Fruit fly (Drosophila melanogaster): ENCODE data around the gene robo2.

Gene robo2

dm6 chr2L:1415525-1415924, 4.7 kb downstream of the robo2 start:
- TF ChIP-seq bowl (GFP tag; IDR thresholded peaks at IDR 0.05): no peak
- no peak for TF ChIP-seq Bdp1 (GFP tag; optimal IDR thresholded peaks at IDR 0.05)
- peak; percentile 63 for TF ChIP-seq Ets65A (GFP tag)

- TF ChIP-seq nom (GFP tag; optimal IDR thresholded peaks at IDR 0.05) (no peak), sens (GFP tag) (peak; percentile 52)
These were observed 6.2 kb downstream of the robo2 start for dm6 chr2L:1414019-1414418.

- TF ChIP-seq aop (GFP tag; IDR thresholded peaks at IDR 0.05) (no peak), bsh (GFP tag; optimal IDR thresholded peaks at IDR 0.05) (peak in 1 of 2 experiments; percentile 17), nom (GFP tag; optimal IDR thresholded peaks at IDR 0.05) (peak; percentile 9), CG6683 (GFP tag; optimal IDR thresholded peaks at IDR 0.05) (no peak)
These were observed 7.6 kb downstream of the robo2 start for dm6 chr2L:1412691-1413090.

dm6 chr2L:1410780-1411625, 9.2 kb downstream of the robo2 start:
- TF ChIP-seq CG7745 (tag; optimal IDR thresholded peaks at IDR 0.05) (peak; percentile 86), ac (GFP tag; optimal IDR thresholded peaks at IDR 0.05) (peak; percentile 76), D19A (tag; optimal IDR thresholded peaks at IDR 0.05) (peak; percentile 51), CG15479 (GFP tag; optimal IDR thresholded peaks at IDR 0.05) (peak; percentile 99), D (optimal IDR thresholded peaks at IDR 0.05) (peak; percentile 94), D (GFP tag; optimal IDR thresholded peaks at IDR 0.05) (peak; percentile 34), twi (tag; optimal IDR thresholded peaks at IDR 0.05) (peak; percentile 71), CG15011 (GFP tag; optimal IDR thresholded peaks at IDR 0.05) (no peak), Meics (GFP tag; optimal IDR thresholded peaks at IDR 0.05) (no peak), Deaf1 (tag; optimal IDR thresholded peaks at IDR 0.05) (no peak), CG2199 (GFP tag; IDR thresholded peaks at IDR 0.05) (no peak), grau (tag; optimal IDR thresholded peaks at IDR 0.05) (peak; percentile 72), Sin3A (optimal IDR thresholded peaks at IDR 0.05) (no peak), cad (GFP tag; optimal IDR thresholded peaks at IDR 0.05) (peak; percentile 90), zen (tag; optimal IDR thresholded peaks at IDR 0.05) (peak; percentile 61), pros (GFP tag; optimal IDR thresholded peaks at IDR 0.05) (peak; percentile 97), CG10147 (GFP tag; optimal IDR thresholded peaks at IDR 0.05) (no peak), Stat92E (GFP tag; optimal IDR thresholded peaks at IDR 0.05) (peak in 1 of 3 experiments; percentile 84), sd (tag; optimal IDR thresholded peaks at IDR 0.05) (peak; percentile 9), tll (GFP tag; optimal IDR thresholded peaks at IDR 0.05) (peak in 1 of 2 experiments; percentile 97), kni (GFP tag; optimal IDR thresholded peaks at IDR 0.05) (peak; percentile 94), CG17361 (GFP tag; IDR thresholded peaks at IDR 0.05) (no peak)

- peak in 1 of 2 experiments; percentile 36 for TF ChIP-seq bsh (GFP tag; optimal IDR thresholded peaks at IDR 0.05)
- TF ChIP-seq CG10431 (GFP tag; optimal IDR thresholded peaks at IDR 0.05): no peak
- TF ChIP-seq Ets65A (GFP tag): peak; percentile 76
- peak; percentile 18 for TF ChIP-seq Med (GFP tag)
- no peak for TF ChIP-seq tx (GFP tag; optimal IDR thresholded peaks at IDR 0.05)
- TF ChIP-seq chinmo (GFP tag; IDR thresholded peaks at IDR 0.05; ENCODE audit: partially characterized antibody): no peak
- TF ChIP-seq HmgZ (tag; optimal IDR thresholded peaks at IDR 0.05): no peak
- TF ChIP-seq CG4328 (GFP tag; optimal IDR thresholded peaks at IDR 0.05): no peak
- TF ChIP-seq CG1602 (GFP tag; optimal IDR thresholded peaks at IDR 0.05): no peak
- TF ChIP-seq zf30C (GFP tag; optimal IDR thresholded peaks at IDR 0.05): peak; percentile 7
- TF ChIP-seq sens (GFP tag): peak; percentile 30
- peak; percentile 6 for TF ChIP-seq CG1603 (tag; optimal IDR thresholded peaks at IDR 0.05)
- TF ChIP-seq B-H1 (GFP tag; IDR thresholded peaks at IDR 0.05): no peak
These were observed 10.6 kb downstream of the robo2 start for dm6 chr2L:1409695-1410094.
